Fruit fly (Drosophila melanogaster) whole organism, embryonic: ENCODE data around the gene stg.

Experiments
- B-H1 ChIP-seq: fragments of 200-800 bp; sonication (Bioruptor generic); IDR thresholded peaks from 3 replicates; pipeline ENCODE4 v1.3.6; 2022; ENCODE audit warnings: missing biosample characterization, missing genetic modification characterization
- CG10267 ChIP-seq: fragments of 200-800 bp; sonication (Bioruptor generic); optimal IDR thresholded peaks from 2 replicates; lab custom pipeline; 2018; ENCODE audit warnings: missing biosample characterization, mild to moderate bottlenecking, missing genetic modification characterization, moderate library complexity
- CG10321 ChIP-seq: fragments of 200-800 bp; sonication (Bioruptor generic); IDR thresholded peaks from 2 replicates; pipeline ENCODE4 v1.3.6; 2022; ENCODE audit warnings: missing biosample characterization, missing genetic modification characterization
- CG11085 ChIP-seq: fragments of 200-800 bp; sonication (Bioruptor generic); IDR thresholded peaks from 2 replicates; pipeline ENCODE4 v1.3.6; 2022; ENCODE audit warnings: missing biosample characterization, missing genetic modification characterization
- CG11504 ChIP-seq: fragments of 200-800 bp; sonication (Bioruptor generic); optimal IDR thresholded peaks from 3 replicates; lab custom pipeline; 2019; ENCODE audit warnings: missing biosample characterization, mild to moderate bottlenecking, missing genetic modification characterization, moderate library complexity
- CG12236 ChIP-seq: fragments of 200-800 bp; sonication (Bioruptor generic); optimal IDR thresholded peaks from 2 replicates; lab custom pipeline; 2016; ENCODE audit warnings: missing biosample characterization, missing genetic modification characterization
- CG12769 ChIP-seq: fragments of 200-800 bp; sonication (Bioruptor generic); optimal IDR thresholded peaks from 2 replicates; lab custom pipeline; 2019; ENCODE audit warnings: missing biosample characterization, mild to moderate bottlenecking, missing genetic modification characterization, moderate library complexity
- CG12942 ChIP-seq: fragments of 200-800 bp; sonication (Bioruptor generic); optimal IDR thresholded peaks from 3 replicates; lab custom pipeline; 2016; ENCODE audit warnings: missing biosample characterization, missing genetic modification characterization
- CG1602 ChIP-seq: fragments of 200-800 bp; sonication (Bioruptor generic); optimal IDR thresholded peaks from 3 replicates; lab custom pipeline; 2016; ENCODE audit warnings: missing biosample characterization, missing genetic modification characterization
- CG17361 ChIP-seq: fragments of 200-800 bp; sonication (Bioruptor generic); IDR thresholded peaks from 3 replicates; pipeline ENCODE4 v1.3.6; 2022; ENCODE audit warnings: missing biosample characterization, missing genetic modification characterization
- CG1832 ChIP-seq: fragments of 200-800 bp; sonication (Bioruptor generic); optimal IDR thresholded peaks from 2 replicates; lab custom pipeline; 2017; ENCODE audit warnings: missing biosample characterization, mild to moderate bottlenecking, missing genetic modification characterization, inconsistent platforms
- CG2199 ChIP-seq: fragments of 200-800 bp; sonication (Bioruptor generic); IDR thresholded peaks from 3 replicates; pipeline ENCODE4 v1.3.6; 2022; ENCODE audit warnings: missing biosample characterization, missing genetic modification characterization
- CG2202 ChIP-seq: fragments of 200-800 bp; sonication (Bioruptor generic); optimal IDR thresholded peaks from 2 replicates; lab custom pipeline; 2018; ENCODE audit warnings: missing biosample characterization, mild to moderate bottlenecking, missing genetic modification characterization
- CG2678 ChIP-seq: fragments of 200-800 bp; sonication (Bioruptor generic); optimal IDR thresholded peaks from 3 replicates; lab custom pipeline; 2019; ENCODE audit warnings: missing biosample characterization, mild to moderate bottlenecking, missing genetic modification characterization, moderate library complexity
- CG3065 ChIP-seq: fragments of 200-800 bp; sonication (Bioruptor generic); optimal IDR thresholded peaks from 2 replicates; lab custom pipeline; 2016; ENCODE audit warnings: missing biosample characterization, missing genetic modification characterization
- CG3163 ChIP-seq: fragments of 200-800 bp; sonication (Bioruptor generic); optimal IDR thresholded peaks from 3 replicates; lab custom pipeline; 2016; ENCODE audit warnings: missing biosample characterization, missing genetic modification characterization
- CG4360 ChIP-seq: fragments of 200-800 bp; sonication (Bioruptor generic); IDR thresholded peaks from 2 replicates; pipeline ENCODE4 v1.3.6; 2022; ENCODE audit warnings: missing biosample characterization, missing genetic modification characterization
- CG4424 ChIP-seq: fragments of 200-800 bp; sonication (Bioruptor generic); optimal IDR thresholded peaks from 3 replicates; lab custom pipeline; 2016; ENCODE audit warnings: missing biosample characterization, missing genetic modification characterization
- CG7271 ChIP-seq: fragments of 200-800 bp; sonication (Bioruptor generic); optimal IDR thresholded peaks from 2 replicates; lab custom pipeline; 2018; ENCODE audit warnings: missing biosample characterization, mild to moderate bottlenecking, missing genetic modification characterization, moderate library complexity
- CG7928 ChIP-seq: fragments of 200-800 bp; sonication (Bioruptor generic); optimal IDR thresholded peaks from 2 replicates; lab custom pipeline; 2017; ENCODE audit warnings: missing biosample characterization, mild to moderate bottlenecking, missing genetic modification characterization
- CG7963 ChIP-seq: fragments of 200-800 bp; sonication (Bioruptor generic); IDR thresholded peaks from 3 replicates; pipeline ENCODE4 v1.3.6; 2022; ENCODE audit warnings: missing biosample characterization, missing genetic modification characterization; ENCODE audit not compliant: partially characterized antibody
- CG8478 ChIP-seq: fragments of >200 bp; optimal IDR thresholded peaks from 2 replicates; lab custom pipeline; 2018
- CG9876 ChIP-seq: fragments of 200-800 bp; sonication (Bioruptor generic); optimal IDR thresholded peaks from 2 replicates; lab custom pipeline; 2016; ENCODE audit warnings: missing biosample characterization, missing genetic modification characterization
- Dll ChIP-seq: fragments of 200-800 bp; sonication (Bioruptor generic); IDR thresholded peaks from 4 replicates; pipeline ENCODE4 v1.3.6; 2022; ENCODE audit warnings: missing biosample characterization, missing genetic modification characterization; ENCODE audit not compliant: partially characterized antibody
- Dp ChIP-seq: fragments of 200-800 bp; sonication (Bioruptor generic); optimal IDR thresholded peaks from 2 replicates; lab custom pipeline; 2018; ENCODE audit warnings: missing biosample characterization, mild to moderate bottlenecking, missing genetic modification characterization, moderate library complexity
- E2f1 ChIP-seq: fragments of 200-800 bp; sonication (Bioruptor generic); IDR thresholded peaks from 2 replicates; pipeline ENCODE4 v1.3.6; 2022; ENCODE audit warnings: missing biosample characterization, missing genetic modification characterization
- HLH3B ChIP-seq: fragments of 200-800 bp; sonication (Bioruptor generic); IDR thresholded peaks from 2 replicates; pipeline ENCODE4 v1.3.6; 2022; ENCODE audit warnings: missing biosample characterization, missing genetic modification characterization
- HLH4C ChIP-seq: fragments of 200-800 bp; sonication (Bioruptor generic); IDR thresholded peaks from 3 replicates; pipeline ENCODE4 v1.3.6; 2022; ENCODE audit warnings: missing biosample characterization, missing genetic modification characterization; ENCODE audit not compliant: partially characterized antibody
- MBD-R2 ChIP-seq: fragments of 200-800 bp; sonication (Bioruptor generic); IDR thresholded peaks from 2 replicates; pipeline ENCODE4 v1.3.6; 2022; ENCODE audit warnings: missing biosample characterization, missing genetic modification characterization
- NfI ChIP-seq: fragments of 200-800 bp; sonication (Bioruptor generic); optimal IDR thresholded peaks from 3 replicates; lab custom pipeline; 2018; ENCODE audit warnings: missing biosample characterization, mild to moderate bottlenecking, missing genetic modification characterization, moderate library complexity
- Pdp1 ChIP-seq, 2 experiments: fragments of 200-800 bp; sonication (Bioruptor generic); optimal IDR thresholded peaks; 3 replicates each; lab custom pipeline; 2016; ENCODE audit warnings: missing biosample characterization in 2 of 2, missing genetic modification characterization in 2 of 2, mild to moderate bottlenecking in 1 of 2, moderate library complexity in 1 of 2
- Rx ChIP-seq: fragments of 200-800 bp; sonication (Bioruptor generic); IDR thresholded peaks from 2 replicates; pipeline ENCODE4 v1.3.6; 2022; ENCODE audit warnings: missing biosample characterization, missing genetic modification characterization
- amos ChIP-seq: fragments of 200-800 bp; sonication (Bioruptor generic); IDR thresholded peaks from 2 replicates; pipeline ENCODE4 v1.3.6; 2022; ENCODE audit warnings: missing biosample characterization, missing genetic modification characterization; ENCODE audit not compliant: partially characterized antibody
- bsh ChIP-seq, 2 experiments: fragments of 200-800 bp; sonication (Bioruptor generic); optimal IDR thresholded peaks; 2 replicates each; lab custom pipeline; 2017 to 2018; ENCODE audit warnings: mild to moderate bottlenecking in 2 of 2, missing biosample characterization in 2 of 2, missing genetic modification characterization in 2 of 2, moderate library complexity in 1 of 2
- caup ChIP-seq: fragments of 200-800 bp; sonication (Bioruptor generic); optimal IDR thresholded peaks from 3 replicates; lab custom pipeline; 2017; ENCODE audit warnings: missing biosample characterization, mild to moderate bottlenecking, missing genetic modification characterization, moderate library complexity; ENCODE audit not compliant: severe bottlenecking
- cg ChIP-seq: fragments of 200-800 bp; sonication (Bioruptor generic); optimal IDR thresholded peaks from 3 replicates; lab custom pipeline; 2019; ENCODE audit warnings: missing biosample characterization, mild to moderate bottlenecking, missing genetic modification characterization, moderate library complexity
- chinmo ChIP-seq: fragments of 200-800 bp; sonication (Bioruptor generic); IDR thresholded peaks from 4 replicates; pipeline ENCODE4 v1.3.6; 2022; ENCODE audit warnings: missing biosample characterization, missing genetic modification characterization; ENCODE audit not compliant: partially characterized antibody
- gcm ChIP-seq: fragments of 200-800 bp; sonication (Bioruptor generic); optimal IDR thresholded peaks from 2 replicates; lab custom pipeline; 2019; ENCODE audit warnings: missing biosample characterization, mild to moderate bottlenecking, missing genetic modification characterization, moderate library complexity
- gro ChIP-seq: fragments of 200-800 bp; sonication (Bioruptor generic); optimal IDR thresholded peaks from 2 replicates; lab custom pipeline; 2016; ENCODE audit warnings: missing biosample characterization, missing genetic modification characterization
- her ChIP-seq: fragments of 200-800 bp; sonication (Bioruptor generic); optimal IDR thresholded peaks from 2 replicates; lab custom pipeline; 2016; ENCODE audit warnings: missing biosample characterization, missing genetic modification characterization
- lbe ChIP-seq: fragments of 200-800 bp; sonication (Bioruptor generic); optimal IDR thresholded peaks from 2 replicates; lab custom pipeline; 2016; ENCODE audit warnings: missing biosample characterization, mild to moderate bottlenecking, missing genetic modification characterization
- pan ChIP-seq, 4 experiments: fragments of >200 bp in 3 of 4; fragments of 200-800 bp in 1 of 4; sonication (Bioruptor generic) in 1 of 4; optimal IDR thresholded peaks in 3 of 4; IDR thresholded peaks in 1 of 4; 2 replicates each; pipeline versions ENCODE4 v1.3.6 to Lab custom; 2017 to 2022; ENCODE audit warnings: missing biosample characterization in 2 of 4, missing genetic modification characterization in 2 of 4, mixed read lengths in 1 of 4
- sens ChIP-seq: fragments of 200-800 bp; sonication (Bioruptor generic); peaks from one replicate; lab custom pipeline; 2016; ENCODE audit warnings: missing biosample characterization, missing genetic modification characterization
- sisA ChIP-seq: fragments of 200-800 bp; sonication (Bioruptor generic); IDR thresholded peaks from 2 replicates; pipeline ENCODE4 v1.3.6; 2022; ENCODE audit warnings: missing biosample characterization, missing genetic modification characterization
- stwl ChIP-seq: fragments of 200-800 bp; sonication (Bioruptor generic); optimal IDR thresholded peaks from 3 replicates; lab custom pipeline; 2018; ENCODE audit warnings: missing biosample characterization, mild to moderate bottlenecking, missing genetic modification characterization, moderate library complexity
- tgo ChIP-seq: fragments of 200-800 bp; sonication (Bioruptor generic); IDR thresholded peaks from 3 replicates; pipeline ENCODE4 v1.3.6; 2022; ENCODE audit warnings: missing biosample characterization, missing genetic modification characterization
- tio ChIP-seq: fragments of 200-800 bp; sonication (Bioruptor generic); optimal IDR thresholded peaks from 2 replicates; lab custom pipeline; 2017; ENCODE audit warnings: missing biosample characterization, missing genetic modification characterization, inconsistent platforms
- tup ChIP-seq: fragments of 200-800 bp; sonication (Bioruptor generic); optimal IDR thresholded peaks from 2 replicates; lab custom pipeline; 2016; ENCODE audit warnings: missing biosample characterization, mild to moderate bottlenecking, missing genetic modification characterization, moderate library complexity
- yki ChIP-seq: fragments of >200 bp; optimal IDR thresholded peaks from 3 replicates; lab custom pipeline; 2018

The stg gene

dm6 chr3R:29206198-29207011 is 49.2 kb downstream of the stg start:
- no peak for TF ChIP-seq CG7928 (GFP tag; lab: Kevin White, UChicago)
- no peak for TF ChIP-seq CG10321 (GFP tag; lab: Robert Waterston, UW)
- TF ChIP-seq CG7963 (GFP tag; lab: Robert Waterston, UW), result no peak
- TF ChIP-seq tup, result no peak
- peak; percentile 84 for TF ChIP-seq cg
- TF ChIP-seq yki (lab: Kevin White, UChicago), result no peak
- TF ChIP-seq chinmo (GFP tag; lab: Robert Waterston, UW), result peak; percentile 81; the same call in 3 of the 4 replicates
- no peak for TF ChIP-seq her (GFP tag; lab: Kevin White, UChicago)
- no peak for TF ChIP-seq Rx
- peak; percentile 60 for TF ChIP-seq CG4360 (GFP tag; lab: Robert Waterston, UW)
- no peak for TF ChIP-seq bsh (GFP tag; optimal IDR thresholded peaks at IDR 0.05; lab: Kevin White, UChicago)
- TF ChIP-seq CG10267 (tag; lab: Kevin White, UChicago), result peak; percentile 17
- no peak for TF ChIP-seq CG3065 (GFP tag; lab: Kevin White, UChicago)
- TF ChIP-seq CG4424 (GFP tag; lab: Kevin White, UChicago), result no peak
- TF ChIP-seq B-H1 (GFP tag; lab: Robert Waterston, UW), result no peak
- TF ChIP-seq E2f1, result no peak
- TF ChIP-seq CG2199, result 0 out of 3 replicates have a peak, but pooled peaks have one; percentile 38
- TF ChIP-seq pan (optimal IDR thresholded peaks at IDR 0.05; lab: Kevin White, UChicago), result no peak
- no peak for TF ChIP-seq pan (GFP tag; optimal IDR thresholded peaks at IDR 0.05 in 1 of 2, IDR thresholded peaks at IDR 0.05 in 1 of 2)
- TF ChIP-seq CG8478 (lab: Kevin White, UChicago), result peak; percentile 16
- no peak for TF ChIP-seq CG12236
- TF ChIP-seq tgo, result no peak
- peak; percentile 77 for TF ChIP-seq sens (GFP tag; lab: Kevin White, UChicago)
- TF ChIP-seq CG9876 (GFP tag; lab: Kevin White, UChicago), result no peak
- TF ChIP-seq CG12769, result peak; percentile 13
- TF ChIP-seq MBD-R2, result no peak
- no peak for TF ChIP-seq CG2202 (tag; lab: Kevin White, UChicago)
- TF ChIP-seq CG11085 (GFP tag; lab: Robert Waterston, UW), result no peak
- peak; percentile 80 for TF ChIP-seq CG3163 (GFP tag; lab: Kevin White, UChicago)
- no peak for TF ChIP-seq HLH3B (GFP tag; lab: Robert Waterston, UW)
- no peak for TF ChIP-seq Dll (GFP tag; lab: Robert Waterston, UW)
- TF ChIP-seq stwl (tag; lab: Kevin White, UChicago), result peak; percentile 78
- no peak for TF ChIP-seq CG11504 (tag; lab: Kevin White, UChicago)
- no peak for TF ChIP-seq caup (GFP tag; lab: Kevin White, UChicago)
- TF ChIP-seq CG1832, result no peak
- TF ChIP-seq CG2678 (tag; lab: Kevin White, UChicago), result no peak
- TF ChIP-seq lbe, result no peak
- TF ChIP-seq amos (GFP tag; lab: Robert Waterston, UW), result no peak
- no peak for TF ChIP-seq CG12942 (GFP tag; lab: Kevin White, UChicago)
- TF ChIP-seq CG1602, result no peak
- TF ChIP-seq sisA (GFP tag; lab: Robert Waterston, UW), result no peak
- no peak for TF ChIP-seq CG17361
- TF ChIP-seq tio (GFP tag; lab: Kevin White, UChicago), result no peak
- TF ChIP-seq gro (GFP tag; lab: Kevin White, UChicago), result no peak
- no peak for TF ChIP-seq CG7271
- no peak for TF ChIP-seq gcm (GFP tag; lab: Kevin White, UChicago)
- no peak for TF ChIP-seq HLH4C
- no peak for TF ChIP-seq NfI (GFP tag; lab: Kevin White, UChicago)
- TF ChIP-seq Dp (GFP tag; lab: Kevin White, UChicago), result no peak
- no peak for TF ChIP-seq Pdp1 (GFP tag; optimal IDR thresholded peaks at IDR 0.05; lab: Kevin White, UChicago)
